Worm (Caenorhabditis elegans): ENCODE data around the gene C38H2.2.

Gene C38H2.2

ce11 chrIII:10353423-10353822, 28.1 kb upstream of the C38H2.2 start:
- no peak for TF ChIP-seq nhr-11 (tag; optimal IDR thresholded peaks at IDR 0.05)
- no peak for TF ChIP-seq nhr-77 (tag; optimal IDR thresholded peaks at IDR 0.05)
- TF ChIP-seq mml-1 (tag; optimal IDR thresholded peaks at IDR 0.05) = no peak
- no peak for TF ChIP-seq nhr-25 (tag; optimal IDR thresholded peaks at IDR 0.05)
- no peak for TF ChIP-seq nhr-237 (tag; optimal IDR thresholded peaks at IDR 0.05)
- no peak for TF ChIP-seq lsy-12 (tag; optimal IDR thresholded peaks at IDR 0.05)
- no peak for TF ChIP-seq unc-62 (GFP tag; optimal IDR thresholded peaks at IDR 0.05)
- TF ChIP-seq nhr-23 (tag; optimal IDR thresholded peaks at IDR 0.05) = no peak
- no peak for TF ChIP-seq ztf-4 (tag; optimal IDR thresholded peaks at IDR 0.05)
- TF ChIP-seq jun-1 (tag; optimal IDR thresholded peaks at IDR 0.05) = no peak
- TF ChIP-seq lin-39 (tag; optimal IDR thresholded peaks at IDR 0.05) = no peak
- no peak for TF ChIP-seq ceh-9 (tag; optimal IDR thresholded peaks at IDR 0.05)
- TF ChIP-seq elt-2 (tag; optimal IDR thresholded peaks at IDR 0.05) = no peak
- TF ChIP-seq nhr-67 (tag; optimal IDR thresholded peaks at IDR 0.05) = no peak
- TF ChIP-seq pha-4 (tag; optimal IDR thresholded peaks at IDR 0.05) = no peak

- TF ChIP-seq tbx-2 (tag; optimal IDR thresholded peaks at IDR 0.05) (no peak), nfya-1 (tag; optimal IDR thresholded peaks at IDR 0.05; ENCODE audit: insufficient read depth) (no peak), elt-2 (tag; optimal IDR thresholded peaks at IDR 0.05) (peak; percentile 54)
Observed at ce11 chrIII:10354591-10354990, 27.0 kb upstream of the C38H2.2 start.

ce11 chrIII:10355382-10355781, 26.2 kb upstream of the C38H2.2 start, which contains the start of gene spp-1:
Gene spp-1, minus strand, starts transcription at chrIII:10355668.
- TF ChIP-seq egl-5 (tag; optimal IDR thresholded peaks at IDR 0.05) (no peak), nhr-25 (tag; optimal IDR thresholded peaks at IDR 0.05) (no peak), pha-4 (tag; optimal IDR thresholded peaks at IDR 0.05) (peak; percentile 57), sea-2 (GFP tag; optimal IDR thresholded peaks at IDR 0.05) (no peak), nhr-28 (tag; optimal IDR thresholded peaks at IDR 0.05) (no peak), jun-1 (tag; optimal IDR thresholded peaks at IDR 0.05) (peak; percentile 50), pqm-1 (tag; optimal IDR thresholded peaks at IDR 0.05) (peak; percentile 87), ceh-28 (tag; optimal IDR thresholded peaks at IDR 0.05) (peak; percentile 31), elt-2 (tag; optimal IDR thresholded peaks at IDR 0.05) (peak; percentile 94), aly-2 (tag; optimal IDR thresholded peaks at IDR 0.05) (no peak), hmg-11 (tag; optimal IDR thresholded peaks at IDR 0.05) (no peak), unc-62 (GFP tag; optimal IDR thresholded peaks at IDR 0.05) (no peak), lin-15B (tag; optimal IDR thresholded peaks at IDR 0.05) (no peak)

- TF ChIP-seq eor-1 (tag; optimal IDR thresholded peaks at IDR 0.05) (no peak), lin-15B (tag; optimal IDR thresholded peaks at IDR 0.05) (peak; percentile 73), nhr-23 (tag; optimal IDR thresholded peaks at IDR 0.05) (peak; percentile 90), lin-39 (tag; optimal IDR thresholded peaks at IDR 0.05) (peak; percentile 26), pqm-1 (tag; optimal IDR thresholded peaks at IDR 0.05) (peak; percentile 49), ceh-9 (tag; optimal IDR thresholded peaks at IDR 0.05) (no peak), hmg-11 (tag; optimal IDR thresholded peaks at IDR 0.05) (peak; percentile 62), ceh-82 (tag; optimal IDR thresholded peaks at IDR 0.05) (no peak), mml-1 (tag; optimal IDR thresholded peaks at IDR 0.05) (no peak), nfya-1 (tag; optimal IDR thresholded peaks at IDR 0.05; ENCODE audit: insufficient read depth) (peak; percentile 93), nhr-25 (tag; optimal IDR thresholded peaks at IDR 0.05) (peak; percentile 60), nhr-43 (tag; optimal IDR thresholded peaks at IDR 0.05; ENCODE audit: poor library complexity, severe bottlenecking) (peak; percentile 45), pha-4 (tag; optimal IDR thresholded peaks at IDR 0.05) (peak; percentile 92), ztf-4 (tag; optimal IDR thresholded peaks at IDR 0.05) (no peak), lsy-12 (tag; optimal IDR thresholded peaks at IDR 0.05) (peak; percentile 20), elt-2 (tag; optimal IDR thresholded peaks at IDR 0.05) (peak; percentile 41), skn-1 (tag; optimal IDR thresholded peaks at IDR 0.05) (peak; percentile 48), nhr-12 (tag; optimal IDR thresholded peaks at IDR 0.05) (no peak), jun-1 (tag; optimal IDR thresholded peaks at IDR 0.05) (no peak)
Observed at ce11 chrIII:10357598-10358186, 23.9 kb upstream of the C38H2.2 start, which contains the start of gene umps-1. Gene umps-1, minus strand, starts transcription at chrIII:10357648.

- TF ChIP-seq fkh-10 (GFP tag; optimal IDR thresholded peaks at IDR 0.05) (peak; percentile 36), ztf-11 (tag; optimal IDR thresholded peaks at IDR 0.05) (no peak), mml-1 (tag; optimal IDR thresholded peaks at IDR 0.05) (no peak), ztf-4 (tag; optimal IDR thresholded peaks at IDR 0.05) (no peak), nhr-23 (tag; optimal IDR thresholded peaks at IDR 0.05) (no peak), egl-27 (tag; optimal IDR thresholded peaks at IDR 0.05) (no peak), aly-2 (tag; optimal IDR thresholded peaks at IDR 0.05) (no peak), nfya-1 (tag; optimal IDR thresholded peaks at IDR 0.05; ENCODE audit: insufficient read depth) (peak; percentile 28), lin-15B (tag; optimal IDR thresholded peaks at IDR 0.05) (no peak), ama-1 (optimal IDR thresholded peaks at IDR 0.05) (no peak), pqm-1 (tag; optimal IDR thresholded peaks at IDR 0.05) (no peak), nhr-76 (tag; optimal IDR thresholded peaks at IDR 0.05) (no peak)
Observed at ce11 chrIII:10358751-10359150, 22.8 kb upstream of the C38H2.2 start.

Data from whole organism, L3 larva.